Worm (Caenorhabditis elegans): Measurements from ENCODE around the gene sfa-1.

DNA sequence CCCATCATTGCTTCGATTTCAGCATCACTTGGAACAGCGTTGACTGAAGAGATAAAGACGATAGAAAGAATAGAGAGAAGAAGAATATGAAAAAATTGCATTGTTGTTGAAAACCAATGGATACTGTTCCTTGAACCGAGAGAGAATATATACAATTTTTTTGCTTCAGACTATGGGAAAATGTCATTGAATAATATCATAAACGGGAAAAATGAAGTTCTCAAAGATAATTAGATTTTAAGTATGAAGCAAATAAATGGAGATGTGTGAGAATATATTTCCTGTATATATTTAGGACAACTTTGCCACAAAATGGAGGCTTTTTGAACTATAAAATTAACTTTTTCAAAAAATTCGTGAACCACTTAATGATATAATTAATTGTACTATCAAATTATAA, 52.7 kb downstream of the sfa-1 start, which contains the start of gene Y116A8C.44:
- TF ChIP-seq ztf-11 (tag; optimal IDR thresholded peaks at IDR 0.05) (no peak), lin-39 (tag; optimal IDR thresholded peaks at IDR 0.05) (no peak), fkh-4 (tag; optimal IDR thresholded peaks at IDR 0.05; ENCODE audit: borderline replicate concordance) (no peak), nhr-237 (tag; optimal IDR thresholded peaks at IDR 0.05) (no peak), unc-62 (GFP tag; optimal IDR thresholded peaks at IDR 0.05) (no peak)
